Fruit fly (Drosophila melanogaster) whole organism, adult: Measurements from ENCODE around the gene CG33181.

Source experiments
- CG11617 ChIP-seq: fragments of 200-800 bp; sonication (Bioruptor generic); optimal IDR thresholded peaks from 2 replicates; lab custom pipeline; 2017; ENCODE audit warnings: mild to moderate bottlenecking, missing biosample characterization, missing genetic modification reagents, missing genetic modification characterization
- CG12768 ChIP-seq: fragments of 200-800 bp; sonication (Bioruptor generic); optimal IDR thresholded peaks from 2 replicates; lab custom pipeline; 2017; ENCODE audit warnings: missing biosample characterization, missing genetic modification characterization, mild to moderate bottlenecking, moderate library complexity, missing genetic modification reagents
- CG14711 ChIP-seq: fragments of 200-800 bp; sonication (Bioruptor generic); optimal IDR thresholded peaks from 2 replicates; lab custom pipeline; 2018; ENCODE audit warnings: missing biosample characterization, mild to moderate bottlenecking, missing genetic modification characterization, moderate library complexity
- CG1620 ChIP-seq: fragments of 200-800 bp; sonication (Bioruptor generic); optimal IDR thresholded peaks from 2 replicates; lab custom pipeline; 2016; ENCODE audit warnings: missing biosample characterization, missing genetic modification characterization
- CG33017 ChIP-seq: fragments of 200-800 bp; sonication (Bioruptor generic); optimal IDR thresholded peaks from 2 replicates; lab custom pipeline; 2018; ENCODE audit warnings: missing biosample characterization, mild to moderate bottlenecking, missing genetic modification characterization, moderate library complexity
- CG5204 ChIP-seq: fragments of 200-800 bp; sonication (Bioruptor generic); optimal IDR thresholded peaks from 2 replicates; lab custom pipeline; 2016; ENCODE audit warnings: missing biosample characterization, missing genetic modification characterization
- CG7045 ChIP-seq: fragments of 200-800 bp; sonication (Bioruptor generic); optimal IDR thresholded peaks from 2 replicates; lab custom pipeline; 2017; ENCODE audit warnings: missing biosample characterization, mild to moderate bottlenecking, missing genetic modification characterization
- CG7101 ChIP-seq: fragments of 200-800 bp; sonication (Bioruptor generic); optimal IDR thresholded peaks from 2 replicates; lab custom pipeline; 2018; ENCODE audit warnings: missing biosample characterization, mild to moderate bottlenecking, missing genetic modification characterization, moderate library complexity
- Clk ChIP-seq: fragments of 200-800 bp; sonication (Bioruptor generic); optimal IDR thresholded peaks from 2 replicates; lab custom pipeline; 2017; ENCODE audit warnings: missing biosample characterization, missing genetic modification characterization
- Crg-1 ChIP-seq: fragments of 200-800 bp; sonication (Bioruptor generic); optimal IDR thresholded peaks from 2 replicates; lab custom pipeline; 2016; ENCODE audit warnings: missing biosample characterization, missing genetic modification characterization
- Hr96 ChIP-seq: fragments of 200-800 bp; sonication (Bioruptor generic); optimal IDR thresholded peaks from 2 replicates; lab custom pipeline; 2016; ENCODE audit warnings: missing biosample characterization, missing genetic modification characterization
- Mnt ChIP-seq: fragments of 200-800 bp; sonication (Bioruptor generic); optimal IDR thresholded peaks from 2 replicates; lab custom pipeline; 2016; ENCODE audit warnings: missing biosample characterization, mild to moderate bottlenecking, missing genetic modification characterization
- bab1 ChIP-seq: fragments of 200-800 bp; sonication (Bioruptor generic); optimal IDR thresholded peaks from 3 replicates; lab custom pipeline; 2019; ENCODE audit warnings: missing biosample characterization, mild to moderate bottlenecking, missing genetic modification characterization, moderate library complexity
- cic ChIP-seq: fragments of 200-800 bp; sonication (Bioruptor generic); optimal IDR thresholded peaks from 2 replicates; lab custom pipeline; 2017; ENCODE audit warnings: missing biosample characterization, mild to moderate bottlenecking, missing genetic modification characterization, moderate library complexity
- cnc ChIP-seq, 2 experiments: fragments of >200 bp; optimal IDR thresholded peaks; 2 replicates each; lab custom pipeline; 2017
- kay ChIP-seq: fragments of 200-800 bp; sonication (Bioruptor generic); peaks from one replicate; lab custom pipeline; 2016; ENCODE audit warnings: missing biosample characterization, missing genetic modification characterization, borderline replicate concordance
- ovo ChIP-seq: fragments of 200-800 bp; sonication (Bioruptor generic); optimal IDR thresholded peaks from 2 replicates; lab custom pipeline; 2016; ENCODE audit warnings: missing biosample characterization, missing genetic modification characterization
- pad ChIP-seq: fragments of 200-800 bp; sonication (Bioruptor generic); optimal IDR thresholded peaks from 3 replicates; lab custom pipeline; 2017; ENCODE audit warnings: missing biosample characterization, missing genetic modification characterization, mild to moderate bottlenecking, moderate library complexity, missing genetic modification reagents
- tj ChIP-seq: fragments of 200-800 bp; sonication (Bioruptor generic); optimal IDR thresholded peaks from 3 replicates; lab custom pipeline; 2017; ENCODE audit warnings: missing biosample characterization, mild to moderate bottlenecking, missing genetic modification characterization, moderate library complexity
- toe ChIP-seq: fragments of 200-800 bp; sonication (Bioruptor generic); optimal IDR thresholded peaks from 2 replicates; lab custom pipeline; 2016; ENCODE audit warnings: missing biosample characterization, missing genetic modification characterization

The CG33181 gene

DNA sequence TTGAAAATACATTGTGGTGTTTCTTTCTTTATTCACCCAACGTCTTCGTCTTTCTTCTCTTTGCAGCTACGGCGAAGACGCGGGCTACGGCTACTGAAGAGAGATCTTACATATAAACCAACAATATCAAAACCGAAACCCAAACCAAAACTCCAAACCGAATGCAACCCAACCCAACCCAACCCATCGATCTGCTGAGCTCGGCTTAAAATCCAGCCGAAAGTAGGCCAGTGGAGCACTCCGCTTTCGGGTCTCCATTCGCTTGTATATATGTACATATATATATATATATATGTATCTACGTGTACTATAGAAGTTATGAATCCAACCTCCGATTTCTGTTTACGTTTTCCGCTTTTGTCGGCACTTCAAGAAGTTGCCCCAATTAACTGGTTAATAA lies 13.5 kb upstream of the CG33181 start:
- TF ChIP-seq tj (GFP tag; lab: Kevin White, UChicago) (peak; percentile 93), cic (no peak), Clk (GFP tag; lab: Kevin White, UChicago) (no peak)

DNA sequence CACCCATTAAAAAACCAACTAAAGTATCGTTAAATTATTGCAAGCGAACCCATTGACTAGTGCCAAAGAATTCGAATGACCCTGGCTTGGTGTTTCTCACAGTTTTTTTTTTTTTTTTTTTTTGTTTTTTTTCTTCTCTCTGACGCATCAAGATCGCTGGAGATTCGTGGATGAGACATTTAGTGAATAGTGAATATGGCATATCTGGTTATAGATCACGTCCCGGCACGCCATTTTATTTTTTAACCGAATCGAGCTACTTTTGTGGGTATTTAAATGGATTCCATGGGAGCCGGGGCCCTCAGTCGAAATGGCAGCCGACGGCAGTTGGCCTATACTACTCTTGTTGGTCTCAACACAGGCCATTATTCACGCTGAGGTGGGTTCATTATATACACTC lies 12.3 kb upstream of the CG33181 start, which contains the start of gene Cp7Fc:
TSS of gene Cp7Fc (plus strand) at position 301 of the 400 bp plus-strand sequence.
- no peak for TF ChIP-seq tj (GFP tag; lab: Kevin White, UChicago)
- peak; percentile 8 for TF ChIP-seq Crg-1 (GFP tag; lab: Kevin White, UChicago)
- peak; percentile 16 for TF ChIP-seq bab1

DNA sequence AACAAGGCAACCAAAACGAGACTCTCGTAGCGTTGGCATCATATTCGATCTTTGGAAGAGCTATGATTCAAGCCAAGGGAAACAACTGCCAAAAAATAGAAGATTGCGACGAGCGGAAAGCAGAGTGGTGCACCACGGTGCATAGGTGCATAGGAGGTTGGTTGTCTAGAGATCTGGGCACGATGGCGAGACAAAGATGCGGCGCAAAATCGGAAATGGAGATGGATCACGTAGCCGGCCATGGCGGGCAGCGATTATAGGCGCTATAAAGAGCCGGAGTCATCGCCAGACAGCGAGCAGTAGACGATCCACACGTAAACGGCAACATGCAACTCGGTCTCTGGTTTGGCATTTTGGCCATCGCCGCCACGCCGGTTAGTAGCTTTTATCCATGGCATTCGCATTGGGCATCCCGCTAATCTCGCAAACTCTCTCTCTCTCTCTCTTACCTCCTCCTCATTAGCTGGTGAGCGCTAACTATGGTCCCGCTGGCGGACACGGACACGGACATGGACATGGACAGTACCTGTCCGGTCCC lies 10.0 kb upstream of the CG33181 start, which contains the start of gene Cp36:
TSS of gene Cp36 (plus strand) at position 289 of the 538 bp plus-strand sequence.
- TF ChIP-seq CG1620 (GFP tag; lab: Kevin White, UChicago): peak; percentile 65
- TF ChIP-seq Crg-1 (GFP tag; lab: Kevin White, UChicago): peak; percentile 81
- TF ChIP-seq CG5204: no peak
- TF ChIP-seq cnc (optimal IDR thresholded peaks at IDR 0.05; lab: Kevin White, UChicago): no peak
- TF ChIP-seq bab1: peak; percentile 94
- TF ChIP-seq CG12768 (GFP tag; lab: Kevin White, UChicago): no peak

DNA sequence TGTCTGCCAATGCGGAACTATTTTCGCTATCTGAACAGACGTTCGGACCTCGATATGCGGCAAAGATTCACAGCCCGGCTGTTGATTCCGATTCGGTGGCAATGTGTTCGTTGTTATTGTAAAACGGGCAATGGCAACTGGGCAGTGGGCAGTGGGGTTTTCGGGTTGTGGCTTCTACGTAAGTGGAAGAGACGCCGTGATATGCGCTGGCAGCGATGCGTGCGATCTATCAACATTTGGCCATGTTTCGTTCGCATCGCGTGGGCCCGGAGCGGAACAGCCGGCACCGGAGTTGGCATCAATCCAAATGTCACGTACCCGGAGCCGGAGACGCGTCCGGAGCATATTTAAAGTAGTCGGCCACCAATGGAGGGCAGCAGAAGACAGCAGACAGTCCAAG lies 7.7 kb upstream of the CG33181 start, which contains the start of gene Cp38:
TSS of gene Cp38 (plus strand) at position 376 of the 400 bp plus-strand sequence.
- TF ChIP-seq bab1 (peak; percentile 95), tj (GFP tag; lab: Kevin White, UChicago) (peak; percentile 8), cnc (optimal IDR thresholded peaks at IDR 0.05; lab: Kevin White, UChicago) (no peak)

- TF ChIP-seq tj (GFP tag; lab: Kevin White, UChicago) (peak; percentile 92), CG11617 (GFP tag; lab: Kevin White, UChicago) (no peak), Hr96 (no peak), cic (no peak), bab1 (peak; percentile 81), toe (no peak), CG1620 (GFP tag; lab: Kevin White, UChicago) (peak; percentile 10), CG14711 (tag; lab: Kevin White, UChicago) (no peak), CG33017 (tag; lab: Kevin White, UChicago) (no peak), CG12768 (GFP tag; lab: Kevin White, UChicago) (no peak)
Measured at dm6 chrX:8483671-8484070, 5.5 kb upstream of the CG33181 start, which contains the start of gene CG33223. CG33223 (minus strand) TSS chrX:8483885.

DNA sequence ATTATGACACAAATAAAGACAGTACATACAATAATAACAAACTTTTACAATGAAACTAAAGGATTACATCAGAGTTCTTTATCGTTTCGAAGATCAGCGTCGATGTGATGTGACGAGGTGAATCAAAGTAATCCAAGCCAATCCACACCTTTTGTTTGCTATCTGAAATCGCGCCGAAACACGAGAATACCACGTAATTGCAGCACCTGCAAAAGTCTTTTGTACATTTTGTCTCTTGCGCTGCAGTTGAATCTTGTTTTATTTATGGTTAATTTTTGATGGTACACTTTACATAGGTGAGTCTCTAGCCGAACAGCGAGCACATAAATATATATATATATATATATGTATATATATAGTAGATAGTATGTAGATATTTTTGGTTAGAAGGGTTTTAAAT lies 4.4 kb upstream of the CG33181 start:
- no peak for TF ChIP-seq CG7101 (tag; lab: Kevin White, UChicago)
- TF ChIP-seq bab1: peak; percentile 93
- TF ChIP-seq tj (GFP tag; lab: Kevin White, UChicago): peak; percentile 32
- TF ChIP-seq CG33017 (tag; lab: Kevin White, UChicago): no peak
- no peak for TF ChIP-seq CG5204
- no peak for TF ChIP-seq CG12768 (GFP tag; lab: Kevin White, UChicago)

- TF ChIP-seq Hr96 (no peak), CG12768 (GFP tag; lab: Kevin White, UChicago) (no peak), CG33017 (tag; lab: Kevin White, UChicago) (no peak), CG7101 (tag; lab: Kevin White, UChicago) (no peak), Mnt (GFP tag; lab: Kevin White, UChicago) (no peak), CG5204 (no peak), Clk (GFP tag; lab: Kevin White, UChicago) (no peak), bab1 (peak; percentile 71), CG7045 (GFP tag; lab: Kevin White, UChicago) (no peak), ovo (GFP tag; lab: Kevin White, UChicago) (no peak), Crg-1 (GFP tag; lab: Kevin White, UChicago) (peak; percentile 19), CG11617 (GFP tag; lab: Kevin White, UChicago) (no peak)
Measured at dm6 chrX:8489485-8489970, 380 bp downstream of the CG33181 start, which contains the start of gene otu. otu (minus strand) TSS chrX:8489535.

DNA sequence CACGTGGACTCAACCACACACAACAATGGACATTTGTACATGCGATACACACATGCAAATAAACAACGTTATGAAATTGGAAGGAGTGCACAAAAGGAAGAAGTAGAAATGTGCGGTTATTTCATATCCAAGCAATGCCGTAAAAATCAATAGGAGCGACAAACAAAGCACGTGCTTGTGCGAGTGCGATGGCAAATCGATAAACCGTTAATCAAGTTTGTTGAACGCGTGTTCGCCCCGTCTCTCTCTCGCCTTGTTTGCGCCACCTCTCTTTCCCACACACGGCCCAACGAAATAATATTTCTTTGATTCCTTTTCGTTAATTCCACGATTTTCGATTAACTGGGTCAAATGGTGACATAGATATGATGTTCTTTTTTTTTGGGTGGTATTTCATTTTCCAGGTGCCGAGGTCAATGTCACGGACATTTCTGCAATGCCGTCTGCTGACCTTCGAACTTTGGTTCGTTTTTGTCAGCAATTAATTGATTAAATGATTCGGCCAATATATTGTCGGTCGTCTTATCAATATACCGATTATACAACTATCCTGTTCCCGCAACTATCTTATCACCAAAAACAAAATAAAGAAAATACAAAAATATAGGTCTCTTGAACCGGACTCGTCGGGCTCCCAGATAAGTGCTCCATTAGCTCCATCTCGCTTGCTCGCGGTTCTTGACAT lies 1.3 kb downstream of the CG33181 start:
- TF ChIP-seq CG7101 (tag; lab: Kevin White, UChicago) (no peak), CG5204 (no peak), Mnt (GFP tag; lab: Kevin White, UChicago) (peak; percentile 49), tj (GFP tag; lab: Kevin White, UChicago) (no peak), CG11617 (GFP tag; lab: Kevin White, UChicago) (no peak), Clk (GFP tag; lab: Kevin White, UChicago) (no peak), kay (peak; percentile 5), ovo (GFP tag; lab: Kevin White, UChicago) (peak; percentile 96), pad (peak; percentile 91), cnc (optimal IDR thresholded peaks at IDR 0.05; lab: Kevin White, UChicago) (no peak), cic (no peak), bab1 (no peak), CG1620 (GFP tag; lab: Kevin White, UChicago) (no peak), CG12768 (GFP tag; lab: Kevin White, UChicago) (no peak), CG7045 (GFP tag; lab: Kevin White, UChicago) (no peak)
